Worm (Caenorhabditis elegans): ENCODE results near the gene T05G5.5.

T05G5.5 gene

ce11 chrIII:9751074-9751473 is at the start of gene T05G5.5:
Gene T05G5.5, minus strand, starts transcription at chrIII:9751432.
- TF ChIP-seq fos-1 (tag; optimal IDR thresholded peaks at IDR 0.05), result no peak
- TF ChIP-seq sma-3 (GFP tag; optimal IDR thresholded peaks at IDR 0.05), result no peak
- no peak for TF ChIP-seq ceh-16 (tag; optimal IDR thresholded peaks at IDR 0.05)
- no peak for TF ChIP-seq egl-27 (tag; optimal IDR thresholded peaks at IDR 0.05)
- TF ChIP-seq unc-62 (GFP tag; optimal IDR thresholded peaks at IDR 0.05), result no peak
- TF ChIP-seq mab-5 (tag; optimal IDR thresholded peaks at IDR 0.05), result no peak
- no peak for TF ChIP-seq lsy-2 (tag; optimal IDR thresholded peaks at IDR 0.05)
- no peak for TF ChIP-seq crh-2 (tag; optimal IDR thresholded peaks at IDR 0.05)
- TF ChIP-seq nhr-129 (tag; optimal IDR thresholded peaks at IDR 0.05), result no peak
- TF ChIP-seq lin-11 (tag; optimal IDR thresholded peaks at IDR 0.05), result no peak

- TF ChIP-seq ZK546.5 (tag; optimal IDR thresholded peaks at IDR 0.05) (no peak), nhr-129 (tag; optimal IDR thresholded peaks at IDR 0.05) (peak; percentile 13), mdl-1 (tag; optimal IDR thresholded peaks at IDR 0.05) (no peak), ama-1 (optimal IDR thresholded peaks at IDR 0.05) (no peak), ceh-16 (tag; optimal IDR thresholded peaks at IDR 0.05) (no peak), lsy-2 (tag; optimal IDR thresholded peaks at IDR 0.05) (peak in 1 of 2 experiments; percentile 17)
Observed at ce11 chrIII:9798478-9799157, 47.4 kb upstream of the T05G5.5 start, which contains the start of gene ZK632.2. Gene ZK632.2, plus strand, starts transcription at chrIII:9799107.

- TF ChIP-seq ztf-11 (tag; optimal IDR thresholded peaks at IDR 0.05) (no peak), nhr-23 (tag; optimal IDR thresholded peaks at IDR 0.05) (no peak), skn-1 (tag; optimal IDR thresholded peaks at IDR 0.05) (no peak), lin-39 (tag; optimal IDR thresholded peaks at IDR 0.05) (no peak), lsy-2 (tag; optimal IDR thresholded peaks at IDR 0.05) (no peak), unc-62 (GFP tag; optimal IDR thresholded peaks at IDR 0.05) (no peak), elt-3 (tag; optimal IDR thresholded peaks at IDR 0.05) (no peak), alr-1 (tag; optimal IDR thresholded peaks at IDR 0.05) (no peak), ZK546.5 (tag; optimal IDR thresholded peaks at IDR 0.05) (no peak), mab-5 (tag; optimal IDR thresholded peaks at IDR 0.05) (no peak), sma-3 (GFP tag; optimal IDR thresholded peaks at IDR 0.05) (no peak), nhr-6 (tag; optimal IDR thresholded peaks at IDR 0.05) (no peak)
Observed at ce11 chrIII:9796448-9796847, 45.2 kb upstream of the T05G5.5 start, which contains the start of gene srxa-10. Gene srxa-10, minus strand, starts transcription at chrIII:9796548.

ce11 chrIII:9793592-9794417 is 42.6 kb upstream of the T05G5.5 start, which contains the start of the genes R10E11.9 and mcm-6:
Gene R10E11.9, minus strand, starts transcription at chrIII:9793642.
Gene mcm-6, plus strand, starts transcription at chrIII:9794367.
- TF ChIP-seq lsy-2 (tag; optimal IDR thresholded peaks at IDR 0.05) (peak in 1 of 2 experiments; percentile 20), C34F6.9 (tag; optimal IDR thresholded peaks at IDR 0.05) (peak; percentile 16), gmeb-1 (tag; optimal IDR thresholded peaks at IDR 0.05) (peak; percentile 62), sma-3 (GFP tag; optimal IDR thresholded peaks at IDR 0.05) (no peak)

- TF ChIP-seq ZK546.5 (tag; optimal IDR thresholded peaks at IDR 0.05) (no peak), F13H6.1 (tag; optimal IDR thresholded peaks at IDR 0.05) (no peak), fos-1 (tag; optimal IDR thresholded peaks at IDR 0.05) (no peak), elt-1 (tag; optimal IDR thresholded peaks at IDR 0.05) (no peak), unc-55 (GFP tag; optimal IDR thresholded peaks at IDR 0.05) (no peak), lsy-2 (tag; optimal IDR thresholded peaks at IDR 0.05) (no peak), lin-13 (GFP tag; optimal IDR thresholded peaks at IDR 0.05) (no peak), dmd-4 (tag; optimal IDR thresholded peaks at IDR 0.05) (no peak), ceh-82 (tag; optimal IDR thresholded peaks at IDR 0.05) (no peak), peb-1 (tag; optimal IDR thresholded peaks at IDR 0.05) (no peak), nhr-77 (tag; optimal IDR thresholded peaks at IDR 0.05) (no peak)
Observed at ce11 chrIII:9789607-9790073, 38.4 kb upstream of the T05G5.5 start, which contains the start of gene R10E11.5. Gene R10E11.5, minus strand, starts transcription at chrIII:9789657.

- TF ChIP-seq ZK546.5 (tag; optimal IDR thresholded peaks at IDR 0.05) (no peak), ztf-4 (tag; optimal IDR thresholded peaks at IDR 0.05) (no peak), aly-2 (tag; optimal IDR thresholded peaks at IDR 0.05) (no peak), ceh-82 (tag; optimal IDR thresholded peaks at IDR 0.05) (no peak)
Observed at ce11 chrIII:9789083-9789482, 37.9 kb upstream of the T05G5.5 start.
